Worm (Caenorhabditis elegans) whole organism, L2 larva: ENCODE measurements around the gene kin-2.

Source experiments
- R02D3.7 ChIP-seq: fragments of 150-350 bp; optimal IDR thresholded peaks from 2 replicates; lab custom pipeline; 2014; ENCODE audit warnings: missing biosample characterization, missing genetic modification characterization
- Y55F3AM.14 ChIP-seq: fragments of 200-800 bp; sonication (Bioruptor generic); optimal IDR thresholded peaks from 2 replicates; lab custom pipeline; 2018; ENCODE audit warnings: mild to moderate bottlenecking, missing genetic modification characterization, missing compliant biosample characterization
- blmp-1 ChIP-seq: sonication (generic microtip); optimal IDR thresholded peaks from 2 replicates; lab custom pipeline; 2017; ENCODE audit warnings: missing genetic modification characterization, mild to moderate bottlenecking, missing compliant biosample characterization, antibody characterized with exemption, moderate library complexity; ENCODE audit not compliant: insufficient read depth
- ceh-82 ChIP-seq: fragments of 150-350 bp; optimal IDR thresholded peaks from 2 replicates; lab custom pipeline; 2014; ENCODE audit warnings: missing biosample characterization, missing genetic modification characterization
- egl-27 ChIP-seq: sonication (generic microtip); optimal IDR thresholded peaks from 3 replicates; lab custom pipeline; 2017; ENCODE audit warnings: missing biosample characterization, missing genetic modification reagents, missing genetic modification characterization
- fos-1 ChIP-seq: fragments of 150-350 bp; optimal IDR thresholded peaks from 2 replicates; lab custom pipeline; 2014; ENCODE audit warnings: missing biosample characterization, missing genetic modification characterization
- lin-39 ChIP-seq: fragments of 150-350 bp; optimal IDR thresholded peaks from 2 replicates; lab custom pipeline; 2014; ENCODE audit warnings: missing biosample characterization, missing genetic modification reagents, missing genetic modification characterization
- nhr-12 ChIP-seq: fragments of 150-350 bp; optimal IDR thresholded peaks from 2 replicates; lab custom pipeline; 2014; ENCODE audit warnings: missing biosample characterization, missing genetic modification characterization
- nhr-6 ChIP-seq: fragments of 150-350 bp; optimal IDR thresholded peaks from 2 replicates; lab custom pipeline; 2014; ENCODE audit warnings: missing biosample characterization, missing genetic modification characterization
- snpc-4 ChIP-seq: fragments of 150-350 bp; optimal IDR thresholded peaks from 2 replicates; lab custom pipeline; 2014; ENCODE audit warnings: missing biosample characterization, missing genetic modification characterization
- unc-39 ChIP-seq: fragments of 150-350 bp; optimal IDR thresholded peaks from 2 replicates; lab custom pipeline; 2014; ENCODE audit warnings: missing biosample characterization, missing genetic modification characterization
- unc-62 ChIP-seq: fragments of 150-350 bp; optimal IDR thresholded peaks from 2 replicates; lab custom pipeline; 2014; ENCODE audit warnings: missing biosample characterization, missing genetic modification reagents, missing genetic modification characterization
- ztf-11 ChIP-seq: sonication (generic microtip); optimal IDR thresholded peaks from 2 replicates; lab custom pipeline; 2017; ENCODE audit warnings: missing biosample characterization, missing genetic modification characterization
- ztf-4 ChIP-seq: fragments of 150-350 bp; optimal IDR thresholded peaks from 2 replicates; lab custom pipeline; 2014; ENCODE audit warnings: missing biosample characterization, missing genetic modification characterization

ce11 chrX:5976206-5976960 lies 1.3 kb downstream of the kin-2 start:
- TF ChIP-seq egl-27 (peak; percentile 39), nhr-12 (tag; lab: Kevin White, UChicago) (no peak), ztf-11 (tag; lab: Kevin White, UChicago) (no peak), snpc-4 (tag; lab: Kevin White, UChicago) (no peak), ztf-4 (peak; percentile 4), Y55F3AM.14 (no peak), blmp-1 (tag; lab: Kevin White, UChicago) (no peak), R02D3.7 (tag; lab: Kevin White, UChicago) (no peak), fos-1 (tag; lab: Kevin White, UChicago) (no peak), unc-39 (no peak), ceh-82 (tag; lab: Kevin White, UChicago) (no peak), unc-62 (no peak), nhr-6 (tag; lab: Kevin White, UChicago) (no peak), lin-39 (no peak)
